Worm (Caenorhabditis elegans) whole organism, late embryonic: Measurements from ENCODE around the gene oac-5.

Source experiments
- C08G9.2 ChIP-seq: sonication (generic microtip); optimal IDR thresholded peaks from 2 replicates; lab custom pipeline; 2016; ENCODE audit warnings: mild to moderate bottlenecking, missing genetic modification characterization, moderate library complexity, missing compliant biosample characterization
- K09A11.1 ChIP-seq: sonication (generic microtip); optimal IDR thresholded peaks from 2 replicates; lab custom pipeline; 2017; ENCODE audit warnings: antibody characterized with exemption, mild to moderate bottlenecking, missing genetic modification characterization, missing compliant biosample characterization; ENCODE audit not compliant: insufficient read depth
- T23F11.4 ChIP-seq: fragments of 200-800 bp; sonication (Bioruptor generic); optimal IDR thresholded peaks from 2 replicates; lab custom pipeline; 2018; ENCODE audit warnings: mild to moderate bottlenecking, missing genetic modification characterization, missing compliant biosample characterization
- ahr-1 ChIP-seq: sonication (generic microtip); optimal IDR thresholded peaks from 2 replicates; lab custom pipeline; 2016; ENCODE audit warnings: missing genetic modification characterization, missing compliant biosample characterization
- ama-1 ChIP-seq: fragments of 150-350 bp; optimal IDR thresholded peaks from 2 replicates; lab custom pipeline; 2014
- ceh-14 ChIP-seq: sonication (generic microtip); optimal IDR thresholded peaks from 2 replicates; lab custom pipeline; 2016; ENCODE audit warnings: missing genotype, missing genetic modification characterization, missing compliant biosample characterization
- ceh-2 ChIP-seq: sonication (generic microtip); optimal IDR thresholded peaks from 2 replicates; lab custom pipeline; 2016; ENCODE audit warnings: missing genotype, missing genetic modification characterization, missing compliant biosample characterization
- ceh-22 ChIP-seq: sonication (generic microtip); optimal IDR thresholded peaks from 2 replicates; lab custom pipeline; 2017; ENCODE audit warnings: missing biosample characterization, missing genetic modification characterization
- ceh-31 ChIP-seq: sonication (generic microtip); optimal IDR thresholded peaks from 2 replicates; lab custom pipeline; 2016; ENCODE audit warnings: missing genetic modification characterization, missing compliant biosample characterization
- ceh-34 ChIP-seq: sonication (generic microtip); optimal IDR thresholded peaks from 2 replicates; lab custom pipeline; 2016; ENCODE audit warnings: mild to moderate bottlenecking, missing genetic modification characterization, missing compliant biosample characterization
- ceh-6 ChIP-seq: fragments of 200-800 bp; sonication (Bioruptor generic); optimal IDR thresholded peaks from 2 replicates; lab custom pipeline; 2018; ENCODE audit warnings: mild to moderate bottlenecking, missing genetic modification characterization, missing compliant biosample characterization
- che-1 ChIP-seq: sonication (generic microtip); optimal IDR thresholded peaks from 2 replicates; lab custom pipeline; 2016; ENCODE audit warnings: mild to moderate bottlenecking, missing genetic modification characterization, missing compliant biosample characterization
- dve-1 ChIP-seq: sonication (generic microtip); optimal IDR thresholded peaks from 2 replicates; lab custom pipeline; 2017; ENCODE audit warnings: antibody characterized with exemption, mild to moderate bottlenecking, missing genetic modification characterization, missing compliant biosample characterization
- elt-2 ChIP-seq: sonication (generic microtip); optimal IDR thresholded peaks from 2 replicates; lab custom pipeline; 2016; ENCODE audit warnings: missing genetic modification reagents, missing genetic modification characterization, missing compliant biosample characterization
- elt-4 ChIP-seq: sonication (generic microtip); optimal IDR thresholded peaks from 2 replicates; lab custom pipeline; 2016; ENCODE audit warnings: missing genetic modification characterization, missing compliant biosample characterization
- eyg-1 ChIP-seq: sonication (generic microtip); optimal IDR thresholded peaks from 2 replicates; lab custom pipeline; 2016; ENCODE audit warnings: missing genotype, missing genetic modification characterization, missing compliant biosample characterization
- gmeb-2 ChIP-seq: sonication (generic microtip); optimal IDR thresholded peaks from 2 replicates; lab custom pipeline; 2016; ENCODE audit warnings: missing genetic modification characterization, inconsistent platforms, missing compliant biosample characterization
- hlh-13 ChIP-seq: fragments of 200-800 bp; sonication (Bioruptor generic); optimal IDR thresholded peaks from 2 replicates; lab custom pipeline; 2018; ENCODE audit warnings: mild to moderate bottlenecking, missing genetic modification characterization, missing compliant biosample characterization
- hlh-15 ChIP-seq: sonication (generic microtip); optimal IDR thresholded peaks from 2 replicates; lab custom pipeline; 2016; ENCODE audit warnings: missing genetic modification characterization, missing compliant biosample characterization
- hlh-30 ChIP-seq: sonication (generic microtip); optimal IDR thresholded peaks from 2 replicates; lab custom pipeline; 2017; ENCODE audit warnings: antibody characterized with exemption, missing genetic modification characterization, missing compliant biosample characterization; ENCODE audit not compliant: insufficient read depth
- lin-11 ChIP-seq: fragments of 200-800 bp; sonication (Bioruptor generic); optimal IDR thresholded peaks from 2 replicates; lab custom pipeline; 2018; ENCODE audit warnings: mild to moderate bottlenecking, missing genetic modification characterization, missing compliant biosample characterization
- nfya-1 ChIP-seq: sonication (generic microtip); optimal IDR thresholded peaks from 2 replicates; lab custom pipeline; 2017; ENCODE audit warnings: missing genetic modification characterization, mild to moderate bottlenecking, missing compliant biosample characterization, antibody characterized with exemption, moderate library complexity
- nhr-232 ChIP-seq: sonication (generic microtip); optimal IDR thresholded peaks from 2 replicates; lab custom pipeline; 2016; ENCODE audit warnings: missing genetic modification characterization, missing compliant biosample characterization
- odd-2 ChIP-seq: sonication (generic microtip); optimal IDR thresholded peaks from 2 replicates; lab custom pipeline; 2017; ENCODE audit warnings: antibody characterized with exemption, mild to moderate bottlenecking, missing genetic modification characterization, missing compliant biosample characterization
- pax-1 ChIP-seq: fragments of 150-350 bp; optimal IDR thresholded peaks from 2 replicates; lab custom pipeline; 2014; ENCODE audit warnings: missing biosample characterization, missing genetic modification characterization
- pha-4 ChIP-seq: fragments of 150-350 bp; optimal IDR thresholded peaks from 2 replicates; lab custom pipeline; 2018; ENCODE audit warnings: missing biosample characterization, missing genetic modification reagents, missing genetic modification characterization
- pqm-1 ChIP-seq: sonication (generic microtip); optimal IDR thresholded peaks from 2 replicates; lab custom pipeline; 2016; ENCODE audit warnings: missing genetic modification characterization, missing compliant biosample characterization
- sdc-2 ChIP-seq: sonication (generic microtip); optimal IDR thresholded peaks from 2 replicates; lab custom pipeline; 2016; ENCODE audit warnings: missing genotype, missing genetic modification characterization, missing compliant biosample characterization
- sox-2 ChIP-seq: fragments of 200-800 bp; sonication (Bioruptor generic); IDR thresholded peaks from 2 replicates; pipeline ENCODE4 v1.3.6; 2022; ENCODE audit warnings: missing genetic modification reagents, missing genetic modification characterization, missing compliant biosample characterization
- tbx-2 ChIP-seq: sonication (generic microtip); optimal IDR thresholded peaks from 2 replicates; lab custom pipeline; 2016; ENCODE audit warnings: missing genetic modification characterization, missing compliant biosample characterization
- unc-42 ChIP-seq: sonication (generic microtip); optimal IDR thresholded peaks from 2 replicates; lab custom pipeline; 2016; ENCODE audit warnings: missing genotype, missing genetic modification characterization, missing compliant biosample characterization
- unc-86 ChIP-seq: sonication (generic microtip); optimal IDR thresholded peaks from 2 replicates; lab custom pipeline; 2016; ENCODE audit warnings: missing genetic modification characterization, missing compliant biosample characterization
- ztf-16 ChIP-seq: sonication (generic microtip); optimal IDR thresholded peaks from 2 replicates; lab custom pipeline; 2017; ENCODE audit warnings: missing genetic modification characterization, missing compliant biosample characterization

Gene oac-5

DNA sequence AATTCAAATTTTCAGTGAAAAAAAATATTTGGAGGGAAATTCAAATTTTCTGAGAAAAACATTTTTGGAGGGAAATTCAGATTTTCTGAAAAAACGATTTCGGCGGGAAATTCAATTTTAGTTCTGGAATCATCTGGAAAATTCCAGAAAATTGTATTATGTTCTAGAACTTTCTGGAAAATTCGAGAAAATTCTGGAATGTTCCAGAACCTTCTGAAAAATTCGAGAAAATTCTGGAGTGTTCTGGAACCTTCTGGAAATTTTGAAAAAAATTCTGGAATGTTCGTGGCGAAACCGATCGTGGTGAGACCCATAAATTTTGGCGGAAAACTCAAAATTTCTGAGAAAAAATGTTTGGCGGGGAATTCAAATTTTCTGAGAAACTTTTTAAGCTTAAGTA lies 29.6 kb downstream of the oac-5 start:
- TF ChIP-seq ceh-6 (GFP tag; lab: Kevin White, UChicago) (no peak), sox-2 (GFP tag; lab: Robert Waterston, UW) (no peak), pax-1 (tag; lab: Kevin White, UChicago) (no peak), unc-86 (tag; lab: Kevin White, UChicago) (no peak), lin-11 (tag; lab: Kevin White, UChicago) (no peak), unc-42 (tag; lab: Kevin White, UChicago) (no peak), hlh-13 (no peak), ceh-2 (tag; lab: Kevin White, UChicago) (no peak), ceh-31 (tag; lab: Kevin White, UChicago) (no peak), elt-4 (tag; lab: Kevin White, UChicago) (no peak), K09A11.1 (no peak), sdc-2 (no peak), che-1 (tag; lab: Kevin White, UChicago) (no peak), ceh-34 (tag; lab: Kevin White, UChicago) (no peak), pqm-1 (tag; lab: Kevin White, UChicago) (no peak), odd-2 (tag; lab: Kevin White, UChicago) (no peak), hlh-30 (tag; lab: Kevin White, UChicago) (no peak)

DNA sequence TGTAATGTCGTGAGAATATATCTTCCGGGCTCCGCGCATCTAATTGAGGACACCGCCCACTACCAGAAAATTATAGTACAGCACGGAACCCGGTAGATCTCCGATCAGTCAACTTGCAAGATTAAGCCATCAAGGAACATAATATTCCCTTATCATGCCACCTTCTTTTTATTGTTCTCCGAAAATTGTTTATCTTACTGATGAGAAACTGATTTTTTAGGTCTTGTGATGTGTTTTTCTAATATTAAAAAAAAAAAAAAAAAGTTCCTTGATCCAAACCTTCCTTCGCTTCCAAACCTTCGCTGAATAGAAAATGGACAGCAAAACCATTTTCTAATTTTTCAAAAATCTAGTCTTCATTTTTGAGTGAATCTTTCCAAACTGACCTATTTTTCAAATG lies 36.3 kb downstream of the oac-5 start, which contains the start of gene F57G8.7:
Gene F57G8.7 (plus strand): TSS at position 301 of the 400 bp plus-strand sequence.
- TF ChIP-seq ztf-16 (tag; lab: Kevin White, UChicago) (no peak), ahr-1 (tag; lab: Kevin White, UChicago) (no peak), hlh-30 (tag; lab: Kevin White, UChicago) (no peak), C08G9.2 (tag; lab: Kevin White, UChicago) (no peak), ama-1 (lab: Kevin White, UChicago) (no peak), lin-11 (tag; lab: Kevin White, UChicago) (no peak), pha-4 (tag; lab: Kevin White, UChicago) (no peak)

DNA sequence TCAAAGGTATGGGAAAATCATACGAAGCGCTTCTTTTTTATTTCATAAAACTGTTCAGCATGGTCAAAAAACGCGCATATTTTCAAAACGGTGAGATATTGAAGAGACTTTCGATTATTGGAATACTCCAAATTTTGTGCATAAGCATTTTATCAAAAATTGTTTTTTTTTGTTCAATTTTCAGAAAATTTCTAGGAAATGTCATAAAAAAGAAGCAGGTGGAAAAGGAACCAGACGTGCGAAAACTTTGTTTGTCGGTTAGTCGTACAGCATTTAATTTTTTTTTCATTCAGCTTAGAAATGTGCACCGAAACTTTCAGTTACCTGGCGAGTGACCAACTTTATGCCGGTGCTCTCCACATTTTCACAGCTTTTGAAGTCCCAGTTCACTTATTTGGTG lies 40.9 kb downstream of the oac-5 start, which contains the start of gene srh-167:
Gene srh-167 (plus strand): TSS at position 301 of the 400 bp plus-strand sequence.
- TF ChIP-seq ceh-14 (tag; lab: Kevin White, UChicago) (no peak), elt-2 (tag; lab: Kevin White, UChicago) (no peak), T23F11.4 (GFP tag; lab: Kevin White, UChicago) (no peak), ama-1 (lab: Kevin White, UChicago) (no peak), hlh-15 (tag; lab: Kevin White, UChicago) (no peak), ceh-2 (tag; lab: Kevin White, UChicago) (no peak), tbx-2 (tag; lab: Kevin White, UChicago) (no peak), gmeb-2 (tag; lab: Kevin White, UChicago) (no peak), dve-1 (tag; lab: Kevin White, UChicago) (no peak), elt-4 (tag; lab: Kevin White, UChicago) (no peak), eyg-1 (tag; lab: Kevin White, UChicago) (no peak), ceh-22 (no peak), sdc-2 (no peak)

DNA sequence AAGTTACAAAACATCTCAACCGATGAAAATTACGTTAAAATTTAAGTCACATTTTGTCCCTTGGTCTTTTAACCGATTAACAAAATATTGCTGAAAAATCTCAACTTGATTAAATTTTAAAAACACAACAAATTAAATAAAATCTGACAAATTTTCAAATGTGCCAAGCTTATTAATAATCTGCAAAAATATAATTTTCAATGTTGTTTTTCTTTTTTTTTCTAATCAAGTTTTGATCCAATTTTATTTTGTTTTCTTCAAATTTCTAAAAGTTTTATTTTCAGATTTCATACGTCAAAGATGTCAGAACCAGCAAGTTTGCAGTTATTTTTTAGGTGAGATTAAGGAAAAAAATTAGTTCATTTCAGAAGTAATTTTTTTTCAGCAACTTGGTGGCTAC lies 43.8 kb downstream of the oac-5 start, which contains the start of gene srw-87:
Gene srw-87 (plus strand): TSS at position 301 of the 400 bp plus-strand sequence.
- no peak for TF ChIP-seq nfya-1 (tag; lab: Kevin White, UChicago)
- no peak for TF ChIP-seq pax-1 (tag; lab: Kevin White, UChicago)
- TF ChIP-seq sox-2 (GFP tag; lab: Robert Waterston, UW): no peak
- no peak for TF ChIP-seq nhr-232 (tag; lab: Kevin White, UChicago)
